Fruit fly (Drosophila melanogaster): ENCODE data around the gene CG4440.

Gene CG4440

dm6 chr2L:16315027-16315426 lies 14.7 kb upstream of the CG4440 start (continued):
- TF ChIP-seq PHDP (tag; optimal IDR thresholded peaks at IDR 0.05): no peak
- TF ChIP-seq rib (GFP tag; IDR thresholded peaks at IDR 0.05): peak; percentile 66; the same call in 1 of the 2 replicates
- no peak for TF ChIP-seq CG13624 (GFP tag; optimal IDR thresholded peaks at IDR 0.05)
- TF ChIP-seq exex (tag; optimal IDR thresholded peaks at IDR 0.05): peak; percentile 62
- no peak for TF ChIP-seq Dip2 (GFP tag; IDR thresholded peaks at IDR 0.05)
- peak; percentile 95 for TF ChIP-seq chinmo (GFP tag; IDR thresholded peaks at IDR 0.05; ENCODE audit: partially characterized antibody)
- no peak for TF ChIP-seq CG32772 (GFP tag; IDR thresholded peaks at IDR 0.05)
- no peak for TF ChIP-seq chif (GFP tag; optimal IDR thresholded peaks at IDR 0.05)
- no peak for TF ChIP-seq CG9932 (GFP tag; IDR thresholded peaks at IDR 0.05)
- TF ChIP-seq Rfx (GFP tag; IDR thresholded peaks at IDR 0.05): peak; percentile 36; the same call in 1 of the 2 replicates
- TF ChIP-seq fu2 (GFP tag; optimal IDR thresholded peaks at IDR 0.05): no peak
- peak; percentile 28 for TF ChIP-seq CG7987 (GFP tag; optimal IDR thresholded peaks at IDR 0.05)
- peak; percentile 20 for TF ChIP-seq Fer3 (tag; optimal IDR thresholded peaks at IDR 0.05)
- peak; percentile 82 for TF ChIP-seq B-H2 (GFP tag; optimal IDR thresholded peaks at IDR 0.05)
- no peak for TF ChIP-seq CG15601 (tag; optimal IDR thresholded peaks at IDR 0.05)
- TF ChIP-seq sqz (GFP tag; optimal IDR thresholded peaks at IDR 0.05): peak; percentile 65
- TF ChIP-seq CG2199 (GFP tag; IDR thresholded peaks at IDR 0.05): peak; percentile 67; the same call in 1 of the 3 replicates
- no peak for TF ChIP-seq CG10565 (GFP tag; optimal IDR thresholded peaks at IDR 0.05)
- no peak for TF ChIP-seq Oaz (GFP tag; IDR thresholded peaks at IDR 0.05)
- no peak for TF ChIP-seq Kr (GFP tag; optimal IDR thresholded peaks at IDR 0.05)
- no peak for TF ChIP-seq Lim3 (GFP tag; IDR thresholded peaks at IDR 0.05)
- no peak for TF ChIP-seq CkIIα-i1 (GFP tag; IDR thresholded peaks at IDR 0.05)
- TF ChIP-seq CG2120 (GFP tag; optimal IDR thresholded peaks at IDR 0.05): peak; percentile 2
- 0 out of 2 replicates have a peak, but pooled peaks have one; percentile 28 for TF ChIP-seq bowl (GFP tag; IDR thresholded peaks at IDR 0.05)
- peak; percentile 61 for TF ChIP-seq lab (GFP tag; optimal IDR thresholded peaks at IDR 0.05)
- no peak for TF ChIP-seq fd3F (GFP tag; optimal IDR thresholded peaks at IDR 0.05)
- no peak for TF ChIP-seq CG12942 (GFP tag; optimal IDR thresholded peaks at IDR 0.05)
- TF ChIP-seq slbo (GFP tag; IDR thresholded peaks at IDR 0.05): peak; percentile 30; the same call in 1 of the 2 replicates
- TF ChIP-seq abd-A (tag; optimal IDR thresholded peaks at IDR 0.05): peak; percentile 75
- no peak for TF ChIP-seq CG5245 (GFP tag; optimal IDR thresholded peaks at IDR 0.05)
- TF ChIP-seq CG12299 (tag; optimal IDR thresholded peaks at IDR 0.05): peak; percentile 0
- no peak for TF ChIP-seq Dref (GFP tag; IDR thresholded peaks at IDR 0.05)
- peak; percentile 25 for TF ChIP-seq pfk (GFP tag; optimal IDR thresholded peaks at IDR 0.05)
- peak; percentile 82 for TF ChIP-seq CG15269 (tag; optimal IDR thresholded peaks at IDR 0.05)
- no peak for TF ChIP-seq CG1233 (GFP tag; optimal IDR thresholded peaks at IDR 0.05)
- no peak for TF ChIP-seq CTCF (GFP tag; optimal IDR thresholded peaks at IDR 0.05)
- no peak for TF ChIP-seq Hmx (GFP tag; optimal IDR thresholded peaks at IDR 0.05)
- peak; percentile 55 for TF ChIP-seq vvl (GFP tag; IDR thresholded peaks at IDR 0.05)
- TF ChIP-seq CHES-1-like (GFP tag; optimal IDR thresholded peaks at IDR 0.05): no peak
- TF ChIP-seq CG34224 (GFP tag; IDR thresholded peaks at IDR 0.05; ENCODE audit: partially characterized antibody): peak; percentile 41; the same call in 2 of the 3 replicates
- no peak for TF ChIP-seq CG17568 (GFP tag; optimal IDR thresholded peaks at IDR 0.05)
- TF ChIP-seq CG1602 (GFP tag; optimal IDR thresholded peaks at IDR 0.05): no peak
- TF ChIP-seq Bteb2 (GFP tag; optimal IDR thresholded peaks at IDR 0.05): no peak
- peak; percentile 62; the same call in 1 of the 2 replicates for TF ChIP-seq chm (GFP tag; IDR thresholded peaks at IDR 0.05)
- no peak for TF ChIP-seq CG11085 (GFP tag; IDR thresholded peaks at IDR 0.05)
- TF ChIP-seq Med (GFP tag): peak; percentile 75
- peak; percentile 49 for TF ChIP-seq sens (GFP tag)
- TF ChIP-seq cg (GFP tag; optimal IDR thresholded peaks at IDR 0.05): peak; percentile 54
- TF ChIP-seq lbe (GFP tag; optimal IDR thresholded peaks at IDR 0.05): peak; percentile 3
- TF ChIP-seq CG30431 (GFP tag; optimal IDR thresholded peaks at IDR 0.05): no peak
- peak; percentile 79 for TF ChIP-seq CG12769 (tag; optimal IDR thresholded peaks at IDR 0.05)
